Fruit fly (Drosophila melanogaster) whole organism, prepupa: ENCODE data around the gene Dnali1.
A peak's percentile ranks its signal among the peaks of the same experiment; 100 is the strongest.

Experiments
- CG10631 ChIP-seq: fragments of 200-800 bp; sonication (Bioruptor generic); optimal IDR thresholded peaks from 2 replicates; lab custom pipeline; 2016; ENCODE audit warnings: missing biosample characterization, missing genetic modification characterization
- CG10669 ChIP-seq: fragments of 200-800 bp; sonication (Bioruptor generic); optimal IDR thresholded peaks from 3 replicates; lab custom pipeline; 2018; ENCODE audit warnings: missing biosample characterization, mild to moderate bottlenecking, missing genetic modification characterization, moderate library complexity
- CG15336 ChIP-seq: fragments of 200-800 bp; sonication (Bioruptor generic); IDR thresholded peaks from 2 replicates; pipeline ENCODE4 v1.3.6; 2022; ENCODE audit warnings: missing biosample characterization, missing genetic modification characterization
- CG1621 ChIP-seq: fragments of 200-800 bp; sonication (Bioruptor generic); optimal IDR thresholded peaks from 3 replicates; lab custom pipeline; 2018; ENCODE audit warnings: missing biosample characterization, mild to moderate bottlenecking, missing genetic modification characterization
- CG16779 ChIP-seq: fragments of 200-800 bp; sonication (Bioruptor generic); optimal IDR thresholded peaks from 3 replicates; lab custom pipeline; 2017; ENCODE audit warnings: missing biosample characterization, mild to moderate bottlenecking, missing genetic modification characterization
- CG3032 ChIP-seq: fragments of 200-800 bp; optimal IDR thresholded peaks from 2 replicates; lab custom pipeline; 2019; ENCODE audit warnings: missing biosample characterization, mild to moderate bottlenecking, missing genetic modification characterization, moderate library complexity
- CG32006 ChIP-seq: fragments of 200-800 bp; sonication (Bioruptor generic); optimal IDR thresholded peaks from 3 replicates; lab custom pipeline; 2017; ENCODE audit warnings: missing biosample characterization, mild to moderate bottlenecking, missing genetic modification characterization
- CG34406 ChIP-seq: fragments of 200-800 bp; sonication (Bioruptor generic); optimal IDR thresholded peaks from 3 replicates; lab custom pipeline; 2016; ENCODE audit warnings: missing biosample characterization, missing genetic modification characterization
- CG3919 ChIP-seq: fragments of 200-800 bp; sonication (Bioruptor generic); optimal IDR thresholded peaks from 3 replicates; lab custom pipeline; 2016; ENCODE audit warnings: missing biosample characterization, missing genetic modification characterization
- CG4318 ChIP-seq: fragments of 200-800 bp; sonication (Bioruptor generic); optimal IDR thresholded peaks from 3 replicates; lab custom pipeline; 2017; ENCODE audit warnings: missing biosample characterization, mild to moderate bottlenecking, missing genetic modification characterization
- CG6163 ChIP-seq: fragments of 200-800 bp; sonication (Bioruptor generic); IDR thresholded peaks from 3 replicates; pipeline ENCODE4 v1.3.6; 2022; ENCODE audit warnings: missing biosample characterization, missing genetic modification characterization
- CG6792 ChIP-seq: fragments of 200-800 bp; sonication (Bioruptor generic); optimal IDR thresholded peaks from 3 replicates; lab custom pipeline; 2016; ENCODE audit warnings: missing biosample characterization, missing genetic modification characterization
- CG6808 ChIP-seq: fragments of 200-800 bp; sonication (Bioruptor generic); optimal IDR thresholded peaks from 3 replicates; lab custom pipeline; 2017; ENCODE audit warnings: missing biosample characterization, missing genetic modification characterization, mild to moderate bottlenecking, moderate library complexity, missing genetic modification reagents
- CG6854 ChIP-seq: fragments of 200-800 bp; sonication (Bioruptor generic); optimal IDR thresholded peaks from 2 replicates; lab custom pipeline; 2017; ENCODE audit warnings: missing biosample characterization, mild to moderate bottlenecking, missing genetic modification characterization
- CG7368 ChIP-seq: fragments of 200-800 bp; sonication (Bioruptor generic); optimal IDR thresholded peaks from 3 replicates; lab custom pipeline; 2016; ENCODE audit warnings: missing biosample characterization, missing genetic modification characterization
- CG8119 ChIP-seq: fragments of 200-800 bp; sonication (Bioruptor generic); IDR thresholded peaks from 3 replicates; pipeline ENCODE4 v1.3.6; 2022; ENCODE audit warnings: missing biosample characterization, missing genetic modification characterization
- CG8319 ChIP-seq: fragments of 200-800 bp; sonication (Bioruptor generic); optimal IDR thresholded peaks from 3 replicates; lab custom pipeline; 2016; ENCODE audit warnings: missing biosample characterization, missing genetic modification characterization
- CG8632 ChIP-seq: fragments of 200-800 bp; sonication (Bioruptor generic); optimal IDR thresholded peaks from 3 replicates; lab custom pipeline; 2016; ENCODE audit warnings: missing biosample characterization, missing genetic modification characterization
- CG9139 ChIP-seq: fragments of 200-800 bp; sonication (Bioruptor generic); optimal IDR thresholded peaks from 3 replicates; lab custom pipeline; 2017; ENCODE audit warnings: missing biosample characterization, mild to moderate bottlenecking, missing genetic modification characterization
- Eip75B ChIP-seq: fragments of 200-800 bp; sonication (Bioruptor generic); optimal IDR thresholded peaks from 3 replicates; lab custom pipeline; 2016; ENCODE audit warnings: missing biosample characterization, missing genetic modification characterization
- Eip78C ChIP-seq: fragments of 200-800 bp; sonication (Bioruptor generic); peaks from one replicate; lab custom pipeline; 2016; ENCODE audit warnings: missing biosample characterization, missing genetic modification characterization
- Eip93F ChIP-seq: fragments of 200-800 bp; sonication (Bioruptor generic); optimal IDR thresholded peaks from 2 replicates; lab custom pipeline; 2016; ENCODE audit warnings: missing biosample characterization, mild to moderate bottlenecking, missing genetic modification characterization
- Ets21C ChIP-seq: fragments of 200-800 bp; sonication (Bioruptor generic); optimal IDR thresholded peaks from 3 replicates; lab custom pipeline; 2016; ENCODE audit warnings: missing biosample characterization, missing genetic modification characterization
- Gug ChIP-seq: fragments of 200-800 bp; sonication (Bioruptor generic); IDR thresholded peaks from 2 replicates; pipeline ENCODE4 v1.3.6; 2022; ENCODE audit warnings: missing biosample characterization, missing genetic modification characterization
- Hr38 ChIP-seq: sonication (Bioruptor generic); optimal IDR thresholded peaks from 2 replicates; lab custom pipeline; 2016; ENCODE audit warnings: missing biosample characterization, missing genetic modification characterization
- Hr39 ChIP-seq: fragments of 200-800 bp; sonication (Bioruptor generic); optimal IDR thresholded peaks from 2 replicates; lab custom pipeline; 2016; ENCODE audit warnings: missing biosample characterization, missing genetic modification characterization
- Hr4 ChIP-seq: fragments of 200-800 bp; sonication (Bioruptor generic); optimal IDR thresholded peaks from 3 replicates; lab custom pipeline; 2016; ENCODE audit warnings: missing biosample characterization, missing genetic modification characterization
- Lpt ChIP-seq: fragments of 200-800 bp; sonication (Bioruptor generic); optimal IDR thresholded peaks from 3 replicates; lab custom pipeline; 2016; ENCODE audit warnings: missing biosample characterization, missing genetic modification characterization
- Met ChIP-seq: fragments of 200-800 bp; sonication (Bioruptor generic); optimal IDR thresholded peaks from 3 replicates; lab custom pipeline; 2016; ENCODE audit warnings: missing biosample characterization, missing genetic modification characterization
- OdsH ChIP-seq: fragments of 200-800 bp; sonication (Bioruptor generic); optimal IDR thresholded peaks from 3 replicates; lab custom pipeline; 2016; ENCODE audit warnings: missing biosample characterization, missing genetic modification characterization
- Smox ChIP-seq: fragments of 200-800 bp; sonication (Bioruptor generic); optimal IDR thresholded peaks from 3 replicates; lab custom pipeline; 2016; ENCODE audit warnings: missing biosample characterization, missing genetic modification characterization
- Sox102F ChIP-seq: fragments of 200-800 bp; sonication (Bioruptor generic); optimal IDR thresholded peaks from 2 replicates; lab custom pipeline; 2016; ENCODE audit warnings: missing biosample characterization, mild to moderate bottlenecking, missing genetic modification characterization
- Sox14 ChIP-seq: fragments of 200-800 bp; sonication (Bioruptor generic); optimal IDR thresholded peaks from 3 replicates; lab custom pipeline; 2016; ENCODE audit warnings: missing biosample characterization, missing genetic modification characterization
- Sox15 ChIP-seq: fragments of 200-800 bp; sonication (Bioruptor generic); optimal IDR thresholded peaks from 3 replicates; lab custom pipeline; 2016; ENCODE audit warnings: missing biosample characterization, missing genetic modification characterization
- achi ChIP-seq: fragments of 200-800 bp; sonication (Bioruptor generic); optimal IDR thresholded peaks from 3 replicates; lab custom pipeline; 2016; ENCODE audit warnings: missing biosample characterization, missing genetic modification characterization
- acj6 ChIP-seq: fragments of 200-800 bp; sonication (Bioruptor generic); optimal IDR thresholded peaks from 3 replicates; lab custom pipeline; 2016; ENCODE audit warnings: missing biosample characterization, missing genetic modification characterization
- cyc ChIP-seq: fragments of 200-800 bp; sonication (Bioruptor generic); optimal IDR thresholded peaks from 3 replicates; lab custom pipeline; 2016; ENCODE audit warnings: missing biosample characterization, missing genetic modification characterization
- dac ChIP-seq: fragments of 200-800 bp; sonication (Bioruptor generic); optimal IDR thresholded peaks from 2 replicates; lab custom pipeline; 2017; ENCODE audit warnings: missing biosample characterization, mild to moderate bottlenecking, missing genetic modification characterization
- dsx ChIP-seq: fragments of 200-800 bp; optimal IDR thresholded peaks from 3 replicates; lab custom pipeline; 2019; ENCODE audit warnings: missing biosample characterization, mild to moderate bottlenecking, missing genetic modification characterization, moderate library complexity; ENCODE audit not compliant: poor library complexity, severe bottlenecking
- eg ChIP-seq: fragments of 200-800 bp; sonication (Bioruptor generic); IDR thresholded peaks from 3 replicates; pipeline ENCODE4 v1.3.6; 2022; ENCODE audit warnings: missing biosample characterization, missing genetic modification characterization
- esn ChIP-seq: fragments of 200-800 bp; sonication (Bioruptor generic); optimal IDR thresholded peaks from 2 replicates; lab custom pipeline; 2016; ENCODE audit warnings: missing biosample characterization, mild to moderate bottlenecking, missing genetic modification characterization, moderate library complexity
- fd59A ChIP-seq: fragments of 200-800 bp; sonication (Bioruptor generic); optimal IDR thresholded peaks from 2 replicates; lab custom pipeline; 2017; ENCODE audit warnings: missing biosample characterization, mild to moderate bottlenecking, missing genetic modification characterization, missing genetic modification reagents
- fd85E ChIP-seq: fragments of 200-800 bp; sonication (Bioruptor generic); optimal IDR thresholded peaks from 3 replicates; lab custom pipeline; 2016; ENCODE audit warnings: missing biosample characterization, missing genetic modification characterization
- fkh ChIP-seq: fragments of 200-800 bp; sonication (Bioruptor generic); optimal IDR thresholded peaks from 3 replicates; lab custom pipeline; 2017; ENCODE audit warnings: missing biosample characterization, mild to moderate bottlenecking, missing genetic modification characterization, moderate library complexity
- lz ChIP-seq: fragments of 200-800 bp; sonication (Bioruptor generic); optimal IDR thresholded peaks from 3 replicates; lab custom pipeline; 2016; ENCODE audit warnings: missing biosample characterization, missing genetic modification characterization
- pdm3 ChIP-seq: fragments of 200-800 bp; sonication (Bioruptor generic); optimal IDR thresholded peaks from 3 replicates; lab custom pipeline; 2016; ENCODE audit warnings: missing biosample characterization, missing genetic modification characterization
- spab ChIP-seq: fragments of 200-800 bp; sonication (Bioruptor generic); optimal IDR thresholded peaks from 2 replicates; lab custom pipeline; 2017; ENCODE audit warnings: missing biosample characterization, mild to moderate bottlenecking, missing genetic modification characterization, missing genetic modification reagents
- ss ChIP-seq, 2 experiments: fragments of 200-800 bp; sonication (Bioruptor generic); optimal IDR thresholded peaks; 2 replicates in 1 of 2; 3 replicates in 1 of 2; lab custom pipeline; 2017 to 2018; ENCODE audit warnings: mild to moderate bottlenecking in 2 of 2, missing biosample characterization in 2 of 2, missing genetic modification characterization in 2 of 2, moderate library complexity in 1 of 2
- svp ChIP-seq: fragments of 200-800 bp; sonication (Bioruptor generic); peaks from one replicate; lab custom pipeline; 2016; ENCODE audit warnings: missing biosample characterization, missing genetic modification characterization
- topi ChIP-seq: fragments of 200-800 bp; sonication (Bioruptor generic); optimal IDR thresholded peaks from 3 replicates; lab custom pipeline; 2016; ENCODE audit warnings: missing biosample characterization, missing genetic modification characterization
- vri ChIP-seq: fragments of 200-800 bp; sonication (Bioruptor generic); optimal IDR thresholded peaks from 3 replicates; lab custom pipeline; 2016; ENCODE audit warnings: missing biosample characterization, mild to moderate bottlenecking, missing genetic modification characterization

Gene Dnali1

DNA sequence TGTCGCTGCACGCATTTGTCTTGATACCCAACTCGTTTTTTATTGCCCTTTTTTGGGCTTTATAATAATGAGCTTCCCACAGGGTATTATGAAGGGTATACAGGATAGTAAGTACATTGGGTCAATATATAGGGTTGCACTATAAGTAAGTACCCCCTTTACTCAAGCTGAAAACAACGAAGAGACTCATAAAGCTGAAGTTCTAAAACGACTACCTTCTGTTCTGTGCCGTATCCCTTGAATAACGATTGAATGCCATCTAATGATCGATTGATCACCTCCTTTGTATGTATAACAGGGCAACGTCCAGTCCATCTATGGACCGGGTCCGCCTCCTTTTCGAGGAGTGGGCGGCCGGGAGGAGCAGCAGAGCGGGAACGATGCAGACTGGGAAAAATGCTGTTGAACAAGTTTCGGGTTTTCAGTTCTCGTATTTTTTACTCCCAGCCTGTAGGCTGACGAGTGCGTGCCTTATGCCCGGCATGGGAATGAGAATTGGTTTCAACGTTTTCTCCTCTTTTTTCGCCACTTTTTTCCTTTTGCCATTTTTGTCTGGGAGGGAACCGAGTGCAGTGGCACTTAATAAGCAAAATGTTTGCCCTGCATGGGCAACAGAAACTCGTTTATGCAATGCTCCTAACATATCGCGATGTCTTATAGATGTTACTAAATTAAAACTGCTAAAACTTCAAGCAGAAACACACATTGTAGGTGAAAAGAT is 33.4 kb downstream of the Dnali1 start:
- TF ChIP-seq CG7368 (GFP tag; lab: Kevin White, UChicago), result peak; percentile 35
- no peak for TF ChIP-seq CG15336 (GFP tag; lab: Robert Waterston, UW)
- no peak for TF ChIP-seq fd85E (GFP tag; lab: Kevin White, UChicago)
- no peak for TF ChIP-seq CG1621 (tag; lab: Kevin White, UChicago)
- TF ChIP-seq CG8632, result peak; percentile 44
- TF ChIP-seq CG34406, result peak; percentile 29
- TF ChIP-seq Ets21C (GFP tag; lab: Kevin White, UChicago), result peak; percentile 34
- peak; percentile 30 for TF ChIP-seq OdsH (GFP tag; lab: Kevin White, UChicago)
- TF ChIP-seq Hr38 (GFP tag; lab: Kevin White, UChicago), result no peak
- no peak for TF ChIP-seq fkh (GFP tag; lab: Kevin White, UChicago)
- TF ChIP-seq dac (GFP tag; lab: Kevin White, UChicago), result no peak
- peak; percentile 26 for TF ChIP-seq achi
- TF ChIP-seq Hr4 (GFP tag; lab: Kevin White, UChicago), result no peak
- TF ChIP-seq Eip93F (GFP tag; lab: Kevin White, UChicago), result no peak
- peak; percentile 0 for TF ChIP-seq fd59A (GFP tag; lab: Kevin White, UChicago)
- TF ChIP-seq CG6808, result peak; percentile 46
- peak; percentile 90 for TF ChIP-seq Eip78C (GFP tag; lab: Kevin White, UChicago)
- TF ChIP-seq CG3919 (GFP tag; lab: Kevin White, UChicago), result peak; percentile 37
- peak; percentile 17 for TF ChIP-seq Sox102F
- no peak for TF ChIP-seq CG4318 (GFP tag; lab: Kevin White, UChicago)
- peak; percentile 64 for TF ChIP-seq esn (GFP tag; lab: Kevin White, UChicago)
- TF ChIP-seq Sox15, result peak; percentile 34
- TF ChIP-seq CG8119, result no peak
- peak; percentile 45 for TF ChIP-seq CG10631
- peak; percentile 32; the same call in 1 of the 3 replicates for TF ChIP-seq eg (GFP tag; lab: Robert Waterston, UW)
- TF ChIP-seq CG9139 (GFP tag; lab: Kevin White, UChicago), result peak; percentile 2
- TF ChIP-seq CG3032 (tag; lab: Kevin White, UChicago), result peak; percentile 33
- no peak for TF ChIP-seq CG8319 (GFP tag; lab: Kevin White, UChicago)
- peak; percentile 81 for TF ChIP-seq svp (GFP tag; lab: Kevin White, UChicago)
- TF ChIP-seq lz (GFP tag; lab: Kevin White, UChicago), result peak; percentile 59
- peak; percentile 40 to 70 for TF ChIP-seq ss (GFP tag; optimal IDR thresholded peaks at IDR 0.05; lab: Kevin White, UChicago)
- peak; percentile 63 for TF ChIP-seq pdm3 (GFP tag; lab: Kevin White, UChicago)
- TF ChIP-seq topi (GFP tag; lab: Kevin White, UChicago), result peak; percentile 50
- TF ChIP-seq CG6163 (GFP tag; lab: Robert Waterston, UW), result peak; percentile 47; the same call in 1 of the 3 replicates
- peak; percentile 4 for TF ChIP-seq dsx (GFP tag; lab: Kevin White, UChicago)
- TF ChIP-seq Smox (GFP tag; lab: Kevin White, UChicago), result peak; percentile 46
- TF ChIP-seq CG16779 (tag; lab: Kevin White, UChicago), result peak; percentile 6
- TF ChIP-seq Sox14 (GFP tag; lab: Kevin White, UChicago), result peak; percentile 39
- TF ChIP-seq cyc (GFP tag; lab: Kevin White, UChicago), result peak; percentile 62
- TF ChIP-seq CG6854 (GFP tag; lab: Kevin White, UChicago), result no peak
- TF ChIP-seq vri (GFP tag; lab: Kevin White, UChicago), result peak; percentile 29
- no peak for TF ChIP-seq CG32006 (GFP tag; lab: Kevin White, UChicago)
- no peak for TF ChIP-seq Gug (GFP tag; lab: Robert Waterston, UW)
- peak; percentile 63 for TF ChIP-seq Hr39
- no peak for TF ChIP-seq spab
- TF ChIP-seq CG10669, result peak; percentile 7
- TF ChIP-seq CG6792 (GFP tag; lab: Kevin White, UChicago), result peak; percentile 26
- TF ChIP-seq Lpt, result peak; percentile 29
- TF ChIP-seq acj6 (GFP tag; lab: Kevin White, UChicago), result peak; percentile 52
- TF ChIP-seq Met (GFP tag; lab: Kevin White, UChicago), result peak; percentile 70
- peak; percentile 67 for TF ChIP-seq Eip75B (GFP tag; lab: Kevin White, UChicago)
